Fruit fly (Drosophila melanogaster): ENCODE measurements around the gene CatB.

Gene CatB

dm6 chr2L:8735572-8735996 is 30.2 kb downstream of the CatB start (continued):
- TF ChIP-seq rgr (GFP tag; optimal IDR thresholded peaks at IDR 0.05) (peak; percentile 74), GATAd (GFP tag; optimal IDR thresholded peaks at IDR 0.05) (no peak), HLH106 (tag; optimal IDR thresholded peaks at IDR 0.05) (peak; percentile 43), fru (GFP tag; optimal IDR thresholded peaks at IDR 0.05) (peak; percentile 62), usp (GFP tag; optimal IDR thresholded peaks at IDR 0.05) (no peak), Dfd (GFP tag; optimal IDR thresholded peaks at IDR 0.05) (no peak), N (GFP tag; optimal IDR thresholded peaks at IDR 0.05) (no peak)

- TF ChIP-seq Hnf4 (GFP tag; optimal IDR thresholded peaks at IDR 0.05) (peak; percentile 23), h (GFP tag; optimal IDR thresholded peaks at IDR 0.05) (no peak), HLH106 (tag; optimal IDR thresholded peaks at IDR 0.05) (no peak), GATAd (GFP tag; optimal IDR thresholded peaks at IDR 0.05) (no peak)
Measured at dm6 chr2L:8736383-8736782, 31.0 kb downstream of the CatB start.

DNA sequence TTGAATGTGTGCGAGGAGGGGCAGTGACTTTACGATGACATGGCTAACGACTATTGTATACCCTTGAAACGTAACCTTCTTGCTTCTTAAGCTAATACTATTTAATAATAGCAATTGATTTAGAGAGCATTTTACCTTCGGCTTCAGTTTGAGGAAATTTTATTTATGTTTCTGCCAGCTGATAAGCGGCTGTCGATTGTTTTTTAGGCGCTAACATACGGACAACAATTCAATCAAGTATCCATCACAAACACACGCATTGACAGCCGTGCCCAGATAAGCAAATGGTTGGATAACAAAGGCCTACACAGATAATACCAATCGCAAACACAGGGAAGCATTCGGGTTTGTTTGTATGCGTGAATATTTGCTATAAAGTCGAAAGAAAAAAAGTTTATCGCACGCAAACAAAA is 32.9 kb downstream of the CatB start:
- TF ChIP-seq CG9705 (GFP tag; optimal IDR thresholded peaks at IDR 0.05) (no peak), CG32264 (GFP tag; optimal IDR thresholded peaks at IDR 0.05) (no peak), h (GFP tag; optimal IDR thresholded peaks at IDR 0.05) (peak; percentile 64), Dfd (GFP tag; optimal IDR thresholded peaks at IDR 0.05) (no peak), pan (optimal IDR thresholded peaks at IDR 0.05) (no peak), Hr78 (GFP tag; optimal IDR thresholded peaks at IDR 0.05) (no peak), Hnf4 (GFP tag; optimal IDR thresholded peaks at IDR 0.05) (peak; percentile 53), dsf (GFP tag; optimal IDR thresholded peaks at IDR 0.05; ENCODE audit: borderline replicate concordance) (no peak), OdsH (GFP tag; optimal IDR thresholded peaks at IDR 0.05) (peak; percentile 44), lola (GFP tag; optimal IDR thresholded peaks at IDR 0.05) (no peak), Dif (GFP tag; optimal IDR thresholded peaks at IDR 0.05; ENCODE audit: partially characterized antibody) (no peak), Hr83 (GFP tag; optimal IDR thresholded peaks at IDR 0.05; ENCODE audit: poor library complexity, severe bottlenecking) (no peak), rgr (GFP tag; optimal IDR thresholded peaks at IDR 0.05) (peak; percentile 62), Myc (optimal IDR thresholded peaks at IDR 0.05) (no peak), dl (GFP tag; optimal IDR thresholded peaks at IDR 0.05; ENCODE audit: insufficient read depth in 1 of 2, partially characterized antibody in 2 of 2) (no peak), N (GFP tag; optimal IDR thresholded peaks at IDR 0.05) (no peak), usp (GFP tag; optimal IDR thresholded peaks at IDR 0.05) (no peak), psq (GFP tag; optimal IDR thresholded peaks at IDR 0.05) (peak; percentile 51), ey (GFP tag; optimal IDR thresholded peaks at IDR 0.05) (peak; percentile 53), fru (GFP tag; optimal IDR thresholded peaks at IDR 0.05) (peak; percentile 42), sv (GFP tag; optimal IDR thresholded peaks at IDR 0.05) (no peak), HLH106 (tag; optimal IDR thresholded peaks at IDR 0.05) (peak; percentile 43), br (GFP tag; optimal IDR thresholded peaks at IDR 0.05) (peak; percentile 60), Vsx2 (GFP tag; optimal IDR thresholded peaks at IDR 0.05; ENCODE audit: partially characterized antibody) (no peak), Mio (GFP tag; optimal IDR thresholded peaks at IDR 0.05) (no peak), jim (GFP tag; optimal IDR thresholded peaks at IDR 0.05) (no peak), Jra (GFP tag; optimal IDR thresholded peaks at IDR 0.05) (no peak), sage (GFP tag; optimal IDR thresholded peaks at IDR 0.05) (no peak), foxo (GFP tag; optimal IDR thresholded peaks at IDR 0.05) (peak in 1 of 2 experiments; percentile 57), Sp1 (GFP tag; optimal IDR thresholded peaks at IDR 0.05) (peak; percentile 43), brk (GFP tag; optimal IDR thresholded peaks at IDR 0.05) (peak; percentile 14), CrebA (GFP tag; optimal IDR thresholded peaks at IDR 0.05; ENCODE audit: borderline replicate concordance) (peak; percentile 56), Abd-B (GFP tag; optimal IDR thresholded peaks at IDR 0.05) (no peak), dmrt93B (GFP tag; optimal IDR thresholded peaks at IDR 0.05) (peak; percentile 3), GATAd (GFP tag; optimal IDR thresholded peaks at IDR 0.05) (no peak), woc (GFP tag; optimal IDR thresholded peaks at IDR 0.05) (no peak), Rel (GFP tag; optimal IDR thresholded peaks at IDR 0.05) (no peak), Rel (tag; optimal IDR thresholded peaks at IDR 0.05) (no peak), tai (GFP tag; optimal IDR thresholded peaks at IDR 0.05) (no peak)

Data from whole organism, wandering third instar larva.